Fruit fly (Drosophila melanogaster) whole organism, pupa: ENCODE measurements around the gene Had1.

ENCODE experiments used
- CG10348 ChIP-seq: fragments of 200-800 bp; sonication (Bioruptor generic); IDR thresholded peaks from 2 replicates; pipeline ENCODE4 v1.3.6; 2022; ENCODE audit warnings: missing biosample characterization, missing genetic modification characterization
- CG12605 ChIP-seq: fragments of 200-800 bp; sonication (Bioruptor generic); IDR thresholded peaks from 2 replicates; pipeline ENCODE4 v1.3.6; 2022; ENCODE audit warnings: missing biosample characterization, missing genetic modification characterization
- CG32121 ChIP-seq: fragments of 200-800 bp; sonication (Bioruptor generic); IDR thresholded peaks from 2 replicates; pipeline ENCODE4 v1.3.6; 2022; ENCODE audit warnings: missing biosample characterization, missing genetic modification characterization
- CG8159 ChIP-seq: fragments of 200-800 bp; sonication (Bioruptor generic); optimal IDR thresholded peaks from 3 replicates; lab custom pipeline; 2018; ENCODE audit warnings: missing biosample characterization, mild to moderate bottlenecking, missing genetic modification characterization, moderate library complexity
- CG9948 ChIP-seq: fragments of 200-800 bp; sonication (Bioruptor generic); optimal IDR thresholded peaks from 2 replicates; lab custom pipeline; 2018; ENCODE audit warnings: missing biosample characterization, mild to moderate bottlenecking, missing genetic modification characterization, moderate library complexity
- EcR ChIP-seq: fragments of 200-800 bp; sonication (Bioruptor generic); optimal IDR thresholded peaks from 3 replicates; lab custom pipeline; 2019; ENCODE audit warnings: missing biosample characterization, missing genetic modification characterization, mild to moderate bottlenecking, moderate library complexity, missing genetic modification reagents
- Ets98B ChIP-seq: fragments of 200-800 bp; sonication (Bioruptor generic); IDR thresholded peaks from 2 replicates; pipeline ENCODE4 v1.3.6; 2022; ENCODE audit warnings: missing biosample characterization, missing genetic modification characterization
- gl ChIP-seq: fragments of 200-800 bp; sonication (Bioruptor generic); optimal IDR thresholded peaks from 2 replicates; lab custom pipeline; 2018; ENCODE audit warnings: missing biosample characterization, mild to moderate bottlenecking, missing genetic modification characterization
- rn ChIP-seq: fragments of 200-800 bp; sonication (Bioruptor generic); IDR thresholded peaks from 2 replicates; pipeline ENCODE4 v1.3.6; 2022; ENCODE audit warnings: missing biosample characterization, missing genetic modification characterization

- TF ChIP-seq Ets98B (GFP tag; lab: Robert Waterston, UW), result no peak
- no peak for TF ChIP-seq CG8159 (tag; lab: Kevin White, UChicago)
- no peak for TF ChIP-seq CG32121 (GFP tag; lab: Robert Waterston, UW)
- TF ChIP-seq rn (GFP tag; lab: Robert Waterston, UW), result no peak
- no peak for TF ChIP-seq CG9948 (tag; lab: Kevin White, UChicago)
- no peak for TF ChIP-seq gl (tag; lab: Kevin White, UChicago)
- TF ChIP-seq EcR, result no peak
- no peak for TF ChIP-seq CG12605 (GFP tag; lab: Robert Waterston, UW)
- no peak for TF ChIP-seq CG10348 (GFP tag; lab: Robert Waterston, UW)
Measured at dm6 chrX:16266437-16266836, 42.0 kb downstream of the Had1 start, which contains the start of gene CG12507.
